Worm (Caenorhabditis elegans) whole organism, L4/young adult: ENCODE measurements around the gene M176.11.

Experiments
- W03F9.2 ChIP-seq: fragments of 150-350 bp; optimal IDR thresholded peaks from 2 replicates; lab custom pipeline; 2014; ENCODE audit warnings: missing biosample characterization, missing genetic modification characterization
- dao-5 ChIP-seq: sonication (generic microtip); optimal IDR thresholded peaks from 2 replicates; lab custom pipeline; 2016; ENCODE audit warnings: missing genotype, missing genetic modification characterization, moderate library complexity, missing compliant biosample characterization
- him-1 ChIP-seq: sonication (generic microtip); optimal IDR thresholded peaks from 2 replicates; lab custom pipeline; 2016; ENCODE audit warnings: missing genotype, missing genetic modification reagents, missing genetic modification characterization, missing compliant biosample characterization

ce11 chrII:9407469-9407868 lies 14.6 kb upstream of the M176.11 start, which contains the start of gene arrd-2:
- no peak for TF ChIP-seq him-1 (tag; lab: Kevin White, UChicago)
- TF ChIP-seq dao-5 (tag; lab: Kevin White, UChicago) = no peak
- no peak for TF ChIP-seq W03F9.2 (tag; lab: Kevin White, UChicago)
